Worm (Caenorhabditis elegans): ENCODE results near the gene appg-1.

- TF ChIP-seq unc-39 (tag; optimal IDR thresholded peaks at IDR 0.05) (no peak), ama-1 (optimal IDR thresholded peaks at IDR 0.05) (no peak)
These were observed 31.6 kb upstream of the appg-1 start for ce11 chrII:10294262-10294661.

All from whole organism, L2 larva.